Worm (Caenorhabditis elegans) whole organism, young adult: ENCODE results near the gene F53H4.6.
A peak's percentile ranks its signal among the peaks of the same experiment; 100 is the strongest.

Experiments
- F55B11.4 ChIP-seq: sonication (generic microtip); optimal IDR thresholded peaks from 2 replicates; lab custom pipeline; 2016; ENCODE audit warnings: missing compliant biosample characterization, missing genetic modification characterization, borderline replicate concordance; ENCODE audit not compliant: insufficient read depth
- Y56A3A.18 ChIP-seq: fragments of 200-800 bp; sonication (Bioruptor generic); IDR thresholded peaks from 2 replicates; pipeline ENCODE4 v1.3.6; 2022; ENCODE audit warnings: missing genetic modification reagents, missing genetic modification characterization, missing compliant biosample characterization
- Y67H2A.10 ChIP-seq: fragments of 200-800 bp; sonication (Bioruptor generic); conservative IDR thresholded peaks from 2 replicates; pipeline ENCODE4 v1.3.6; 2022; ENCODE audit warnings: missing genetic modification reagents, missing genetic modification characterization, missing compliant biosample characterization
- attf-3 ChIP-seq: fragments of 200-800 bp; sonication (Bioruptor generic); conservative IDR thresholded peaks from 2 replicates; pipeline ENCODE4 v1.3.6; 2022; ENCODE audit warnings: missing genetic modification reagents, missing genetic modification characterization, missing compliant biosample characterization
- cebp-1 ChIP-seq, 2 experiments: fragments of 200-800 bp in 1 of 2; sonication (Bioruptor generic) in 1 of 2; sonication (generic microtip) in 1 of 2; IDR thresholded peaks in 1 of 2; optimal IDR thresholded peaks in 1 of 2; 2 replicates each; pipeline versions ENCODE4 v1.3.6 to Lab custom; 2017 to 2022; ENCODE audit warnings: missing compliant biosample characterization in 2 of 2, missing genetic modification characterization in 2 of 2, mild to moderate bottlenecking in 1 of 2, missing genetic modification reagents in 1 of 2, moderate library complexity in 1 of 2
- cebp-2 ChIP-seq: fragments of 200-800 bp; sonication (Bioruptor generic); IDR thresholded peaks from 2 replicates; pipeline ENCODE4 v1.3.6; 2022; ENCODE audit warnings: missing genetic modification characterization, missing compliant biosample characterization
- ceh-100 ChIP-seq: fragments of 200-800 bp; sonication (Bioruptor generic); IDR thresholded peaks from 2 replicates; pipeline ENCODE4 v1.3.6; 2022; ENCODE audit warnings: missing genetic modification reagents, missing genetic modification characterization, missing compliant biosample characterization
- ceh-27 ChIP-seq: fragments of 200-800 bp; sonication (Bioruptor generic); optimal IDR thresholded peaks from 2 replicates; lab custom pipeline; 2018; ENCODE audit warnings: mild to moderate bottlenecking, missing genetic modification characterization, moderate library complexity, missing compliant biosample characterization
- chd-7 ChIP-seq: sonication (generic microtip); optimal IDR thresholded peaks from 2 replicates; lab custom pipeline; 2016; ENCODE audit warnings: mild to moderate bottlenecking, missing genetic modification characterization, moderate library complexity, missing compliant biosample characterization
- dox-1 ChIP-seq: fragments of 200-800 bp; sonication (Bioruptor generic); IDR thresholded peaks from 2 replicates; pipeline ENCODE4 v1.3.6; 2022; ENCODE audit warnings: missing genetic modification reagents, missing genetic modification characterization, missing compliant biosample characterization
- egl-44 ChIP-seq: fragments of 200-800 bp; sonication (Bioruptor generic); IDR thresholded peaks from 2 replicates; pipeline ENCODE4 v1.3.6; 2022; ENCODE audit warnings: missing genetic modification reagents, missing genetic modification characterization, missing compliant biosample characterization
- egrh-3 ChIP-seq: fragments of 200-800 bp; sonication (Bioruptor generic); IDR thresholded peaks from 2 replicates; pipeline ENCODE4 v1.3.6; 2022; ENCODE audit warnings: missing genetic modification reagents, missing genetic modification characterization, missing compliant biosample characterization
- ets-4 ChIP-seq: fragments of 200-800 bp; sonication (Bioruptor generic); optimal IDR thresholded peaks from 2 replicates; lab custom pipeline; 2018; ENCODE audit warnings: mild to moderate bottlenecking, missing genetic modification characterization, missing compliant biosample characterization
- lag-1 ChIP-seq: fragments of 200-800 bp; sonication (Bioruptor generic); IDR thresholded peaks from 2 replicates; pipeline ENCODE4 v1.3.6; 2022; ENCODE audit warnings: missing genetic modification reagents, missing genetic modification characterization, missing compliant biosample characterization
- let-607 ChIP-seq, 2 experiments: fragments of 200-800 bp in 1 of 2; sonication (Bioruptor generic) in 1 of 2; sonication (generic microtip) in 1 of 2; optimal IDR thresholded peaks; 2 replicates each; lab custom pipeline; 2016 to 2018; ENCODE audit warnings: mild to moderate bottlenecking in 2 of 2, missing compliant biosample characterization in 2 of 2, missing genetic modification characterization in 2 of 2, moderate library complexity in 2 of 2, missing genotype in 1 of 2
- lin-26 ChIP-seq: fragments of 200-800 bp; sonication (Bioruptor generic); IDR thresholded peaks from 2 replicates; pipeline ENCODE4 v1.3.6; 2022; ENCODE audit warnings: missing genetic modification reagents, missing genetic modification characterization, missing compliant biosample characterization
- madf-6 ChIP-seq: fragments of 200-800 bp; sonication (Bioruptor generic); IDR thresholded peaks from 2 replicates; pipeline ENCODE4 v1.3.6; 2022; ENCODE audit warnings: missing genetic modification reagents, missing genetic modification characterization, missing compliant biosample characterization
- mcd-1 ChIP-seq: fragments of 200-800 bp; sonication (Bioruptor generic); IDR thresholded peaks from 2 replicates; pipeline ENCODE4 v1.3.6; 2022; ENCODE audit warnings: missing genetic modification reagents, missing genetic modification characterization, missing compliant biosample characterization
- mxl-1 ChIP-seq: sonication (generic microtip); optimal IDR thresholded peaks from 2 replicates; lab custom pipeline; 2016; ENCODE audit warnings: missing genetic modification characterization, missing compliant biosample characterization
- nhr-179 ChIP-seq: sonication (generic microtip); optimal IDR thresholded peaks from 2 replicates; lab custom pipeline; 2016; ENCODE audit warnings: mild to moderate bottlenecking, missing genetic modification characterization, missing compliant biosample characterization
- pha-4 ChIP-seq: fragments of 150-350 bp; sonication (generic microtip); optimal IDR thresholded peaks from 2 replicates; lab custom pipeline; 2014; ENCODE audit warnings: missing biosample characterization, missing genetic modification reagents, missing genetic modification characterization
- sdz-38 ChIP-seq: sonication (generic microtip); optimal IDR thresholded peaks from 2 replicates; lab custom pipeline; 2016; ENCODE audit warnings: missing genotype, missing genetic modification characterization, missing compliant biosample characterization
- snpc-1.1 ChIP-seq: sonication (generic microtip); optimal IDR thresholded peaks from 2 replicates; lab custom pipeline; 2017; ENCODE audit warnings: missing genetic modification characterization, mild to moderate bottlenecking, missing compliant biosample characterization, antibody characterized with exemption, moderate library complexity, missing genotype, missing genetic modification reagents; ENCODE audit not compliant: insufficient read depth
- snpc-4 ChIP-seq, 5 experiments: fragments of 150-350 bp in 1 of 5; sonication (generic microtip) in 4 of 5; optimal IDR thresholded peaks; 2 replicates each; lab custom pipeline; 2014 to 2018; ENCODE audit warnings: missing genetic modification characterization in 5 of 5, missing biosample characterization in 3 of 5, antibody characterized with exemption in 2 of 5, mild to moderate bottlenecking in 2 of 5, missing compliant biosample characterization in 2 of 5, missing genotype in 2 of 5, moderate library complexity in 2 of 5, missing genetic modification reagents in 1 of 5
- sptf-2 ChIP-seq: fragments of 200-800 bp; sonication (Bioruptor generic); optimal IDR thresholded peaks from 2 replicates; lab custom pipeline; 2018; ENCODE audit warnings: mild to moderate bottlenecking, missing genetic modification characterization, missing compliant biosample characterization
- tlf-1 ChIP-seq: fragments of 200-800 bp; sonication (Bioruptor generic); optimal IDR thresholded peaks from 2 replicates; lab custom pipeline; 2018; ENCODE audit warnings: mild to moderate bottlenecking, missing genetic modification characterization, missing compliant biosample characterization
- unc-130 ChIP-seq: sonication (generic microtip); optimal IDR thresholded peaks from 2 replicates; lab custom pipeline; 2016; ENCODE audit warnings: missing genetic modification reagents, missing genetic modification characterization, missing compliant biosample characterization
- zfh-2 ChIP-seq: fragments of 200-800 bp; sonication (Bioruptor generic); conservative IDR thresholded peaks from 2 replicates; pipeline ENCODE4 v1.3.6; 2022; ENCODE audit warnings: missing genetic modification reagents, missing genetic modification characterization, missing compliant biosample characterization

The F53H4.6 gene

ce11 chrX:15887495-15887894 is 27.1 kb upstream of the F53H4.6 start, which contains the start of gene F53H4.3:
F53H4.3 (minus strand) TSS chrX:15887595.
- no peak for TF ChIP-seq tlf-1 (GFP tag; lab: Kevin White, UChicago)
- no peak for TF ChIP-seq lag-1 (GFP tag; lab: Robert Waterston, UW)
- no peak for TF ChIP-seq lin-26 (GFP tag; lab: Robert Waterston, UW)
- no peak for TF ChIP-seq madf-6 (GFP tag; lab: Robert Waterston, UW)
- TF ChIP-seq Y67H2A.10 (GFP tag; lab: Robert Waterston, UW) = no peak
- TF ChIP-seq nhr-179 (tag; lab: Kevin White, UChicago) = no peak
- no peak for TF ChIP-seq sdz-38 (tag; lab: Kevin White, UChicago)

ce11 chrX:15884478-15884877 is 24.1 kb upstream of the F53H4.6 start:
- TF ChIP-seq snpc-1.1 (tag; lab: Kevin White, UChicago) (peak; percentile 2), unc-130 (GFP tag; lab: Kevin White, UChicago) (no peak), ets-4 (no peak), snpc-4 (GFP tag; optimal IDR thresholded peaks at IDR 0.05; lab: Kevin White, UChicago) (no peak), snpc-4 (tag; optimal IDR thresholded peaks at IDR 0.05; lab: Kevin White, UChicago) (peak in 2 of 4 experiments; percentile 67 to 80)

ce11 chrX:15881027-15881426 is 20.6 kb upstream of the F53H4.6 start:
- no peak for TF ChIP-seq attf-3 (GFP tag; lab: Robert Waterston, UW)
- 0 out of 2 replicates have a peak, but pooled peaks have one; percentile 27 for TF ChIP-seq dox-1 (GFP tag; lab: Robert Waterston, UW)
- peak; percentile 68; the same call in 1 of the 2 replicates for TF ChIP-seq egrh-3 (GFP tag; lab: Robert Waterston, UW)
- peak; percentile 92 for TF ChIP-seq zfh-2 (GFP tag; lab: Robert Waterston, UW)

ce11 chrX:15878785-15879184 is 18.4 kb upstream of the F53H4.6 start, which contains the start of gene gmeb-2:
gmeb-2 (plus strand) TSS chrX:15879085.
- peak; percentile 74 for TF ChIP-seq zfh-2 (GFP tag; lab: Robert Waterston, UW)
- no peak for TF ChIP-seq let-607 (tag; optimal IDR thresholded peaks at IDR 0.05; lab: Kevin White, UChicago)

- no peak for TF ChIP-seq mcd-1
- TF ChIP-seq cebp-1 (GFP tag; IDR thresholded peaks at IDR 0.05; lab: Robert Waterston, UW) = no peak
- peak; percentile 32 for TF ChIP-seq cebp-1 (tag; optimal IDR thresholded peaks at IDR 0.05; lab: Kevin White, UChicago)
- TF ChIP-seq cebp-2 = no peak
- no peak for TF ChIP-seq mxl-1 (tag; lab: Kevin White, UChicago)
- no peak for TF ChIP-seq F55B11.4 (tag; lab: Kevin White, UChicago)
- TF ChIP-seq Y56A3A.18 (GFP tag; lab: Robert Waterston, UW) = no peak
- TF ChIP-seq zfh-2 (GFP tag; lab: Robert Waterston, UW) = peak; percentile 70
- no peak for TF ChIP-seq ceh-100
- TF ChIP-seq dox-1 (GFP tag; lab: Robert Waterston, UW) = 0 out of 2 replicates have a peak, but pooled peaks have one; percentile 7
- no peak for TF ChIP-seq sptf-2
- TF ChIP-seq ceh-27 (GFP tag; lab: Kevin White, UChicago) = peak; percentile 37
- no peak for TF ChIP-seq pha-4 (tag; lab: Kevin White, UChicago)
- 0 out of 2 replicates have a peak, but pooled peaks have one; percentile 35 for TF ChIP-seq egl-44 (GFP tag; lab: Robert Waterston, UW)
- TF ChIP-seq chd-7 (tag; lab: Kevin White, UChicago) = peak; percentile 2
Observed at ce11 chrX:15876936-15877335, 16.5 kb upstream of the F53H4.6 start.
